Worm (Caenorhabditis elegans) whole organism, L2 larva: ENCODE data around the gene srgp-1.

Experiments
- blmp-1 ChIP-seq: sonication (generic microtip); optimal IDR thresholded peaks from 2 replicates; lab custom pipeline; 2017; ENCODE audit warnings: missing genetic modification characterization, mild to moderate bottlenecking, missing compliant biosample characterization, antibody characterized with exemption, moderate library complexity; ENCODE audit not compliant: insufficient read depth
- ceh-82 ChIP-seq: fragments of 150-350 bp; optimal IDR thresholded peaks from 2 replicates; lab custom pipeline; 2014; ENCODE audit warnings: missing biosample characterization, missing genetic modification characterization
- fos-1 ChIP-seq: fragments of 150-350 bp; optimal IDR thresholded peaks from 2 replicates; lab custom pipeline; 2014; ENCODE audit warnings: missing biosample characterization, missing genetic modification characterization
- lin-11 ChIP-seq: fragments of 150-350 bp; sonication (generic microtip); optimal IDR thresholded peaks from 2 replicates; lab custom pipeline; 2014; ENCODE audit warnings: missing biosample characterization, missing genetic modification characterization, inconsistent platforms, mixed read lengths
- lsy-2 ChIP-seq, 2 experiments: fragments of 150-350 bp in 1 of 2; sonication (generic microtip) in 1 of 2; optimal IDR thresholded peaks; 2 replicates each; lab custom pipeline; 2014 to 2017; ENCODE audit warnings: missing biosample characterization in 2 of 2, missing genetic modification characterization in 2 of 2
- mdl-1 ChIP-seq, 2 experiments: fragments of 150-350 bp in 1 of 2; sonication (generic microtip) in 1 of 2; optimal IDR thresholded peaks; 2 replicates each; lab custom pipeline; 2017; ENCODE audit warnings: missing biosample characterization in 2 of 2, missing genetic modification characterization in 2 of 2
- nhr-11 ChIP-seq: fragments of 150-350 bp; optimal IDR thresholded peaks from 2 replicates; lab custom pipeline; 2014; ENCODE audit warnings: missing biosample characterization, missing genetic modification characterization
- nhr-12 ChIP-seq: fragments of 150-350 bp; optimal IDR thresholded peaks from 2 replicates; lab custom pipeline; 2014; ENCODE audit warnings: missing biosample characterization, missing genetic modification characterization
- sma-3 ChIP-seq: sonication (generic microtip); optimal IDR thresholded peaks from 2 replicates; lab custom pipeline; 2016; ENCODE audit warnings: missing genetic modification reagents, missing genetic modification characterization, missing compliant biosample characterization
- snpc-4 ChIP-seq: fragments of 150-350 bp; optimal IDR thresholded peaks from 2 replicates; lab custom pipeline; 2014; ENCODE audit warnings: missing biosample characterization, missing genetic modification characterization
- unc-62 ChIP-seq: fragments of 150-350 bp; optimal IDR thresholded peaks from 2 replicates; lab custom pipeline; 2014; ENCODE audit warnings: missing biosample characterization, missing genetic modification reagents, missing genetic modification characterization

DNA sequence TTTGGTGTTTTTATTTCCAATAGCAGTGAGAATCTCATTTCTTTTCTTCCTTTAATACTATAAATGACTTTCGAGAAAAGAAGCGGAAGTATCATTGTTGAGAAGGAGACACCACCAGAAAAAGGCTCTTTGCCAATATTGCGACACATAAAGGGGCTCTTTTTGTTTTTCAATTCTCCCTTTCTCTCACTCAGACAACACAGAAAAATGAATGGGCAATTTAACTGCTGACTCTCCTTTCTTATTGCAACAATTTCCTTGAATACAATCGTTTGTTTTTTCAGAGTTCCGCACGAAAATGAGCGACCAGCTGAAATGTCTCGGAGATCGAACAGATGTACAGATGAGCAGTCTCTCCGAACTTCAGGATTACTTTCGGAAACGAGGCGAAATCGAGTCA, 4.0 kb downstream of the srgp-1 start:
- no peak for TF ChIP-seq blmp-1
- no peak for TF ChIP-seq ceh-82 (tag; lab: Kevin White, UChicago)
- TF ChIP-seq snpc-4 (tag; lab: Kevin White, UChicago) = no peak
- TF ChIP-seq sma-3 (GFP tag; lab: Kevin White, UChicago) = no peak
- no peak for TF ChIP-seq lsy-2 (tag; optimal IDR thresholded peaks at IDR 0.05; lab: Kevin White, UChicago)
- no peak for TF ChIP-seq unc-62
- TF ChIP-seq mdl-1 (tag; optimal IDR thresholded peaks at IDR 0.05; lab: Kevin White, UChicago) = no peak
- TF ChIP-seq lin-11 (tag; lab: Kevin White, UChicago) = no peak
- TF ChIP-seq nhr-12 = no peak
- no peak for TF ChIP-seq nhr-11
- no peak for TF ChIP-seq fos-1 (tag; lab: Kevin White, UChicago)
